Worm (Caenorhabditis elegans) whole organism, L3 larva: ENCODE measurements around the gene hgrs-1.
A peak's percentile ranks its signal among the peaks of the same experiment; 100 is the strongest.

Experiments
- R02D3.7 ChIP-seq: fragments of 150-350 bp; optimal IDR thresholded peaks from 2 replicates; lab custom pipeline; 2014; ENCODE audit warnings: missing biosample characterization, missing genetic modification characterization
- ZK546.5 ChIP-seq: sonication (generic microtip); optimal IDR thresholded peaks from 2 replicates; lab custom pipeline; 2017; ENCODE audit warnings: missing biosample characterization, missing genetic modification characterization
- ama-1 ChIP-seq: fragments of 150-350 bp; optimal IDR thresholded peaks from 2 replicates; lab custom pipeline; 2018
- ceh-16 ChIP-seq: sonication (generic microtip); optimal IDR thresholded peaks from 2 replicates; lab custom pipeline; 2017; ENCODE audit warnings: missing biosample characterization, missing genetic modification characterization
- ceh-28 ChIP-seq: fragments of 150-350 bp; optimal IDR thresholded peaks from 2 replicates; lab custom pipeline; 2014; ENCODE audit warnings: missing biosample characterization, missing genetic modification reagents, missing genetic modification characterization
- ceh-82 ChIP-seq: fragments of 150-350 bp; optimal IDR thresholded peaks from 2 replicates; lab custom pipeline; 2014; ENCODE audit warnings: missing biosample characterization, missing genetic modification characterization
- ceh-9 ChIP-seq: sonication (generic microtip); optimal IDR thresholded peaks from 2 replicates; lab custom pipeline; 2018; ENCODE audit warnings: missing biosample characterization, missing genetic modification characterization
- daf-12 ChIP-seq: fragments of 150-350 bp; optimal IDR thresholded peaks from 2 replicates; lab custom pipeline; 2014; ENCODE audit warnings: missing biosample characterization, missing genetic modification reagents, missing genetic modification characterization
- egl-27 ChIP-seq: sonication (generic microtip); optimal IDR thresholded peaks from 4 replicates; lab custom pipeline; 2017; ENCODE audit warnings: missing biosample characterization, missing genetic modification reagents, missing genetic modification characterization
- egl-5 ChIP-seq: fragments of 150-350 bp; optimal IDR thresholded peaks from 2 replicates; lab custom pipeline; 2017; ENCODE audit warnings: missing biosample characterization, missing genetic modification reagents, missing genetic modification characterization, inconsistent platforms
- elt-1 ChIP-seq: fragments of 150-350 bp; optimal IDR thresholded peaks from 2 replicates; lab custom pipeline; 2014; ENCODE audit warnings: missing biosample characterization, missing genetic modification characterization
- elt-2 ChIP-seq: sonication (generic microtip); optimal IDR thresholded peaks from 2 replicates; lab custom pipeline; 2016; ENCODE audit warnings: missing genetic modification reagents, mild to moderate bottlenecking, missing genetic modification characterization, missing compliant biosample characterization
- elt-3 ChIP-seq, 3 experiments: fragments of 150-350 bp in 1 of 3; sonication (generic microtip) in 2 of 3; optimal IDR thresholded peaks; 2 replicates in 2 of 3; 4 replicates in 1 of 3; lab custom pipeline; 2014 to 2017; ENCODE audit warnings: missing biosample characterization in 3 of 3, missing genetic modification characterization in 3 of 3
- eor-1 ChIP-seq, 2 experiments: fragments of 150-350 bp; optimal IDR thresholded peaks; 2 replicates each; lab custom pipeline; 2014 to 2018; ENCODE audit warnings: missing biosample characterization in 2 of 2, missing genetic modification characterization in 2 of 2
- fkh-10 ChIP-seq: sonication (generic microtip); optimal IDR thresholded peaks from 2 replicates; lab custom pipeline; 2017; ENCODE audit warnings: missing biosample characterization, missing genetic modification reagents, missing genetic modification characterization
- fkh-2 ChIP-seq: fragments of 150-350 bp; optimal IDR thresholded peaks from 2 replicates; lab custom pipeline; 2014; ENCODE audit warnings: missing biosample characterization, missing genetic modification reagents, missing genetic modification characterization
- fos-1 ChIP-seq: fragments of 150-350 bp; optimal IDR thresholded peaks from 2 replicates; lab custom pipeline; 2014; ENCODE audit warnings: missing biosample characterization, missing genetic modification characterization
- hmg-11 ChIP-seq: sonication (generic microtip); optimal IDR thresholded peaks from 2 replicates; lab custom pipeline; 2016; ENCODE audit warnings: missing genetic modification characterization, missing compliant biosample characterization
- jun-1 ChIP-seq: fragments of 150-350 bp; optimal IDR thresholded peaks from 2 replicates; lab custom pipeline; 2014; ENCODE audit warnings: missing biosample characterization, missing genetic modification reagents, missing genetic modification characterization
- lin-15B ChIP-seq: fragments of 150-350 bp; optimal IDR thresholded peaks from 2 replicates; lab custom pipeline; 2014; ENCODE audit warnings: missing biosample characterization, missing genetic modification characterization
- lin-39 ChIP-seq: fragments of 150-350 bp; optimal IDR thresholded peaks from 2 replicates; lab custom pipeline; 2018; ENCODE audit warnings: missing biosample characterization, missing genetic modification reagents, missing genetic modification characterization
- lsy-12 ChIP-seq: sonication (generic microtip); optimal IDR thresholded peaks from 2 replicates; lab custom pipeline; 2016; ENCODE audit warnings: mild to moderate bottlenecking, missing genetic modification characterization, missing compliant biosample characterization
- mdl-1 ChIP-seq: fragments of 150-350 bp; optimal IDR thresholded peaks from 2 replicates; lab custom pipeline; 2014; ENCODE audit warnings: missing biosample characterization, missing genetic modification characterization
- mml-1 ChIP-seq: fragments of 150-350 bp; sonication (generic microtip); optimal IDR thresholded peaks from 3 replicates; lab custom pipeline; 2014; ENCODE audit warnings: missing biosample characterization, missing genetic modification characterization
- nfya-1 ChIP-seq: sonication (generic microtip); optimal IDR thresholded peaks from 2 replicates; lab custom pipeline; 2017; ENCODE audit warnings: missing genetic modification characterization, mild to moderate bottlenecking, missing compliant biosample characterization, antibody characterized with exemption, moderate library complexity; ENCODE audit not compliant: insufficient read depth
- nhr-11 ChIP-seq: fragments of 150-350 bp; optimal IDR thresholded peaks from 2 replicates; lab custom pipeline; 2014; ENCODE audit warnings: missing biosample characterization, missing genetic modification characterization
- nhr-12 ChIP-seq: fragments of 150-350 bp; optimal IDR thresholded peaks from 2 replicates; lab custom pipeline; 2014; ENCODE audit warnings: missing biosample characterization, missing genetic modification characterization
- nhr-23 ChIP-seq: fragments of 150-350 bp; optimal IDR thresholded peaks from 2 replicates; lab custom pipeline; 2014; ENCODE audit warnings: missing biosample characterization, missing genetic modification reagents, missing genetic modification characterization
- nhr-237 ChIP-seq: fragments of 150-350 bp; optimal IDR thresholded peaks from 2 replicates; lab custom pipeline; 2014; ENCODE audit warnings: missing biosample characterization, missing genetic modification characterization
- nhr-43 ChIP-seq: sonication (generic microtip); optimal IDR thresholded peaks from 2 replicates; lab custom pipeline; 2016; ENCODE audit warnings: mild to moderate bottlenecking, missing genetic modification characterization, missing compliant biosample characterization; ENCODE audit not compliant: poor library complexity, severe bottlenecking
- nhr-67 ChIP-seq: fragments of 150-350 bp; optimal IDR thresholded peaks from 2 replicates; lab custom pipeline; 2014; ENCODE audit warnings: missing biosample characterization, missing genetic modification characterization
- nhr-76 ChIP-seq: fragments of 150-350 bp; sonication (generic microtip); optimal IDR thresholded peaks from 5 replicates; lab custom pipeline; 2014; ENCODE audit warnings: missing biosample characterization, missing genetic modification characterization
- nhr-77 ChIP-seq: fragments of 150-350 bp; optimal IDR thresholded peaks from 2 replicates; lab custom pipeline; 2014; ENCODE audit warnings: missing biosample characterization, missing genetic modification characterization
- pha-4 ChIP-seq: fragments of 150-350 bp; optimal IDR thresholded peaks from 2 replicates; lab custom pipeline; 2014; ENCODE audit warnings: missing biosample characterization, missing genetic modification reagents, missing genetic modification characterization
- pqm-1 ChIP-seq: fragments of 150-350 bp; optimal IDR thresholded peaks from 2 replicates; lab custom pipeline; 2017; ENCODE audit warnings: missing biosample characterization, missing genetic modification characterization, inconsistent platforms
- sea-2 ChIP-seq: fragments of 150-350 bp; sonication (generic microtip); optimal IDR thresholded peaks from 4 replicates; lab custom pipeline; 2014; ENCODE audit warnings: missing biosample characterization, missing genetic modification reagents, missing genetic modification characterization
- skn-1 ChIP-seq: fragments of 150-350 bp; optimal IDR thresholded peaks from 2 replicates; lab custom pipeline; 2014; ENCODE audit warnings: missing biosample characterization, missing genetic modification characterization
- snpc-4 ChIP-seq: fragments of 150-350 bp; optimal IDR thresholded peaks from 2 replicates; lab custom pipeline; 2014; ENCODE audit warnings: missing biosample characterization, missing genetic modification characterization
- tbx-2 ChIP-seq: sonication (generic microtip); optimal IDR thresholded peaks from 2 replicates; lab custom pipeline; 2016; ENCODE audit warnings: mild to moderate bottlenecking, missing genetic modification characterization, missing compliant biosample characterization
- unc-39 ChIP-seq: sonication (generic microtip); optimal IDR thresholded peaks from 4 replicates; lab custom pipeline; 2017; ENCODE audit warnings: missing biosample characterization, missing genetic modification characterization
- unc-62 ChIP-seq: fragments of 150-350 bp; sonication (generic microtip); optimal IDR thresholded peaks from 4 replicates; lab custom pipeline; 2014; ENCODE audit warnings: missing biosample characterization, missing genetic modification reagents, missing genetic modification characterization
- zag-1 ChIP-seq: fragments of 150-350 bp; optimal IDR thresholded peaks from 2 replicates; lab custom pipeline; 2014; ENCODE audit warnings: missing biosample characterization, missing genetic modification characterization
- ztf-11 ChIP-seq: fragments of 150-350 bp; optimal IDR thresholded peaks from 2 replicates; lab custom pipeline; 2014; ENCODE audit warnings: missing biosample characterization, missing genetic modification characterization
- ztf-4 ChIP-seq: fragments of 150-350 bp; optimal IDR thresholded peaks from 2 replicates; lab custom pipeline; 2014; ENCODE audit warnings: missing biosample characterization, missing genetic modification characterization

The hgrs-1 gene

DNA sequence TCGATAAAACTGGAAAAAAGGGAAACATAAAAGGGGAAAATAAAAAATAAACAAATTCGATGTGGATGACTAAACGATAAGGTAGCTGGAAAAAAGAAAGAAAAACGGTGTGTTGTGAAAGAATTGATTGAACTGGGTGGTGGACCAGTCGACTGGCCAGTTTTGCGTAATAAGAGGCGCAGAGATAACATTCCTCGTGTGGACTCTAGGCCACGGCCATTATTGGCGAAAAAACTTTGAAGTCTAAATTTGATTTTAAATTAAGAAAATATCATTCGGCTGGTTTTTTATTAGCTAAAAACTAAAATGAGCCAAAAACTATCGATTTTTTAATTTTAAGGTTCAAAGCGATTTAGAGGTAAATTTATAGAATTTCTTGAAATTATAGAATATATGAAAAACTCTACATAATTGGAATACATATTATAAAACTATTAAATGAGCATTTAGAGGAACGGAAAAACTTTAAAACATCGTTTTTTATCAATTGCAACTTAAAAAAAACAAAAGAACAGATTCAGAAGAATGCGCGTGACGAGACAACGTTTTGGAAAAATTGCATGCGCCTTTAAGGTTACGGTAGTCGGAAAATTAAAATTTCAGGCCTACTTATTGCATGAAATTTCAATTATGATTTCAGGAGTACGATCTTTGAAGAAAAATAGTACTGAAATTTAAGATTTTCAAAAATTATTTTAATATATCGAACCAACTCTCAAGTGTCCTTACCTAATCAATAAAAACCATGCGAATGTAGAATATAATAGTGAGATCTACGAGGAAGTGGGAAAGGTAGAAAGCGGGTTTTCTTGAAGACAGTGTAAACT lies at the start of gene hgrs-1:
TSS of gene hgrs-1 (minus strand) at position 777 of the 827 bp plus-strand sequence.
- TF ChIP-seq snpc-4 (tag; lab: Kevin White, UChicago) (peak; percentile 32), unc-62 (GFP tag; lab: Kevin White, UChicago) (no peak), nhr-237 (tag; lab: Kevin White, UChicago) (no peak), ceh-82 (tag; lab: Kevin White, UChicago) (no peak), ceh-28 (tag; lab: Kevin White, UChicago) (peak; percentile 36), lin-39 (tag; lab: Kevin White, UChicago) (no peak), nhr-77 (tag; lab: Kevin White, UChicago) (no peak), nhr-67 (tag; lab: Kevin White, UChicago) (no peak), lin-15B (tag; lab: Kevin White, UChicago) (peak; percentile 38), ZK546.5 (tag; lab: Kevin White, UChicago) (no peak), zag-1 (no peak), elt-3 (tag; optimal IDR thresholded peaks at IDR 0.05; lab: Kevin White, UChicago) (no peak), fos-1 (tag; lab: Kevin White, UChicago) (no peak), skn-1 (tag; lab: Kevin White, UChicago) (no peak), lsy-12 (tag; lab: Kevin White, UChicago) (no peak), nhr-23 (tag; lab: Kevin White, UChicago) (no peak), mml-1 (tag; lab: Kevin White, UChicago) (no peak), nhr-11 (tag; lab: Kevin White, UChicago) (no peak), jun-1 (tag; lab: Kevin White, UChicago) (no peak), nfya-1 (tag; lab: Kevin White, UChicago) (peak; percentile 76), elt-1 (tag; lab: Kevin White, UChicago) (no peak), fkh-2 (tag; lab: Kevin White, UChicago) (no peak), egl-5 (tag; lab: Kevin White, UChicago) (no peak), nhr-12 (no peak), unc-39 (tag; lab: Kevin White, UChicago) (no peak), sea-2 (GFP tag; lab: Kevin White, UChicago) (no peak), pha-4 (tag; lab: Kevin White, UChicago) (no peak), ztf-11 (tag; lab: Kevin White, UChicago) (no peak), tbx-2 (no peak), hmg-11 (peak; percentile 62), R02D3.7 (tag; lab: Kevin White, UChicago) (no peak), ceh-9 (tag; lab: Kevin White, UChicago) (no peak), daf-12 (tag; lab: Kevin White, UChicago) (no peak), fkh-10 (GFP tag; lab: Kevin White, UChicago) (no peak), elt-2 (tag; lab: Kevin White, UChicago) (peak; percentile 8), egl-27 (tag; lab: Kevin White, UChicago) (no peak), ama-1 (lab: Kevin White, UChicago) (no peak), mdl-1 (tag; lab: Kevin White, UChicago) (no peak), ceh-16 (tag; lab: Kevin White, UChicago) (no peak), ztf-4 (tag; lab: Kevin White, UChicago) (no peak)

DNA sequence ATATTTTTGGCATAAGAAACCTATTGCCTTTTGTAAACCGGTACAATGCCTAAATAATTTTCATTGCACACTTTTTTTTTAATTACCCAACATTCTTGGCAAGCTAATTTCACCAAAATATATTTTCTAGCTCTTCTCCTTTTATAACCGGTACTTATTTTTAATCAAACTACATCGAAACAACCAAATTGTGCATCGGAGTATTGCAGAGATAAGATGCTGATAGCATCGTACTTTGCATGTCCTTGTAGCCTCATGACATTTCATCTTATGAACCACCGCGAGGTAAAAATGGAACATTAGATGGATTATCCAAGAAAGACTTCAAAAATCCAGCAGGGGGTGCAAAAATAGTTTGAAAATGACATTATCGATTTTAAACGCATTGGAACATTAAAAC lies 49.4 kb upstream of the hgrs-1 start:
- no peak for TF ChIP-seq daf-12 (tag; lab: Kevin White, UChicago)
- TF ChIP-seq R02D3.7 (tag; lab: Kevin White, UChicago), result no peak
- TF ChIP-seq fkh-10 (GFP tag; lab: Kevin White, UChicago), result no peak
- TF ChIP-seq egl-5 (tag; lab: Kevin White, UChicago), result no peak
- no peak for TF ChIP-seq ceh-9 (tag; lab: Kevin White, UChicago)
- TF ChIP-seq elt-1 (tag; lab: Kevin White, UChicago), result peak; percentile 67
- TF ChIP-seq unc-62 (GFP tag; lab: Kevin White, UChicago), result no peak
- TF ChIP-seq pqm-1 (tag; lab: Kevin White, UChicago), result peak; percentile 44
- no peak for TF ChIP-seq nhr-77 (tag; lab: Kevin White, UChicago)
- TF ChIP-seq ama-1 (lab: Kevin White, UChicago), result no peak
- TF ChIP-seq jun-1 (tag; lab: Kevin White, UChicago), result no peak
- TF ChIP-seq nhr-23 (tag; lab: Kevin White, UChicago), result peak; percentile 12
- TF ChIP-seq skn-1 (tag; lab: Kevin White, UChicago), result no peak
- TF ChIP-seq egl-27 (tag; lab: Kevin White, UChicago), result no peak
- TF ChIP-seq lsy-12 (tag; lab: Kevin White, UChicago), result no peak
- no peak for TF ChIP-seq nhr-43 (tag; lab: Kevin White, UChicago)
- no peak for TF ChIP-seq nhr-11 (tag; lab: Kevin White, UChicago)
- no peak for TF ChIP-seq fkh-2 (tag; lab: Kevin White, UChicago)
- no peak for TF ChIP-seq ZK546.5 (tag; lab: Kevin White, UChicago)
- TF ChIP-seq nhr-76, result no peak
- no peak for TF ChIP-seq lin-39 (tag; lab: Kevin White, UChicago)
- peak; percentile 41 for TF ChIP-seq elt-2 (tag; lab: Kevin White, UChicago)
- TF ChIP-seq eor-1 (tag; optimal IDR thresholded peaks at IDR 0.05; lab: Kevin White, UChicago), result no peak
- no peak for TF ChIP-seq mdl-1 (tag; lab: Kevin White, UChicago)
- TF ChIP-seq, all 47 proteins: peak for 4
